Worm (Caenorhabditis elegans) whole organism, late embryonic: ENCODE results near the gene Y82E9BR.8.

ENCODE experiments used
- C08G9.2 ChIP-seq: sonication (generic microtip); optimal IDR thresholded peaks from 2 replicates; lab custom pipeline; 2016; ENCODE audit warnings: mild to moderate bottlenecking, missing genetic modification characterization, moderate library complexity, missing compliant biosample characterization
- elt-2 ChIP-seq: sonication (generic microtip); optimal IDR thresholded peaks from 2 replicates; lab custom pipeline; 2016; ENCODE audit warnings: missing genetic modification reagents, missing genetic modification characterization, missing compliant biosample characterization
- eyg-1 ChIP-seq: sonication (generic microtip); optimal IDR thresholded peaks from 2 replicates; lab custom pipeline; 2016; ENCODE audit warnings: missing genotype, missing genetic modification characterization, missing compliant biosample characterization
- nfya-1 ChIP-seq: sonication (generic microtip); optimal IDR thresholded peaks from 2 replicates; lab custom pipeline; 2017; ENCODE audit warnings: missing genetic modification characterization, mild to moderate bottlenecking, missing compliant biosample characterization, antibody characterized with exemption, moderate library complexity
- pha-4 ChIP-seq: fragments of 150-350 bp; optimal IDR thresholded peaks from 2 replicates; lab custom pipeline; 2018; ENCODE audit warnings: missing biosample characterization, missing genetic modification reagents, missing genetic modification characterization
- pros-1 ChIP-seq: fragments of 150-350 bp; optimal IDR thresholded peaks from 2 replicates; lab custom pipeline; 2014; ENCODE audit warnings: missing biosample characterization, missing genetic modification reagents, missing genetic modification characterization

ce11 chrIII:1380535-1381274 lies 22.8 kb upstream of the Y82E9BR.8 start, which contains the start of the genes pals-21 and Y82E9BR.6:
- TF ChIP-seq nfya-1 (no peak), eyg-1 (tag; lab: Kevin White, UChicago) (no peak), C08G9.2 (no peak), pros-1 (no peak), elt-2 (tag; lab: Kevin White, UChicago) (no peak), pha-4 (tag; lab: Kevin White, UChicago) (no peak)
